Worm (Caenorhabditis elegans): Measurements from ENCODE around the gene C05D12.4.

DNA sequence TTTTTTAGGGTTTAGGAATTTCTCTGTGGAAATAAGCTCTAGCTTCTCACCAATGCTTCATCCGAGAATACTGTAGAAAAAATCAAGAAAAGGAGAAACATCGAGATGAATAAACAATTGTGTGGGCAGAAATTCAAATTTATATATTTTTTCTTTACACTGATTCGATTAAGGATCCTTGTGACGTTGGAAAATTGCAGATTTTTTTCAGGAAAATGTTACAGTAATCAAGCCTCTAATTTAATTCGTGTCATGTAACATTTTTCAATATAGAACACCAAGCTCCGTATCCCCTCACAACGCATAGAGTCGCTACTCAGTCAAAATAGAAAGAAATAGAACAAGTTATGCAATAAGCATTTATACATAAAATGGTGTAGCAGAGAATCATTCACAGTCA, 44.7 kb downstream of the C05D12.4 start, which contains the start of gene W02B12.16:
- TF ChIP-seq mdl-1 (tag; optimal IDR thresholded peaks at IDR 0.05) = no peak
- TF ChIP-seq zag-1 (tag; optimal IDR thresholded peaks at IDR 0.05) = no peak
- TF ChIP-seq ceh-28 (tag; optimal IDR thresholded peaks at IDR 0.05) = no peak
- TF ChIP-seq nhr-77 (tag; optimal IDR thresholded peaks at IDR 0.05) = no peak
- no peak for TF ChIP-seq nhr-28 (tag; optimal IDR thresholded peaks at IDR 0.05)
- no peak for TF ChIP-seq eor-1 (tag; optimal IDR thresholded peaks at IDR 0.05)
